Worm (Caenorhabditis elegans) whole organism, midembryonic: ENCODE data around the gene srh-269.

Experiments
- T22C8.4 ChIP-seq: fragments of 200-800 bp; sonication (Bioruptor generic); IDR thresholded peaks from 2 replicates; pipeline ENCODE4 v1.3.6; 2022; ENCODE audit warnings: missing genetic modification characterization, missing compliant biosample characterization
- cog-1 ChIP-seq: sonication (generic microtip); optimal IDR thresholded peaks from 2 replicates; lab custom pipeline; 2016; ENCODE audit warnings: missing genetic modification characterization, missing compliant biosample characterization
- ref-1 ChIP-seq: fragments of 200-800 bp; sonication (Bioruptor generic); conservative IDR thresholded peaks from 2 replicates; pipeline ENCODE4 v1.3.6; 2022; ENCODE audit warnings: missing genetic modification reagents, missing genetic modification characterization, missing compliant biosample characterization
- tab-1 ChIP-seq: fragments of 200-800 bp; sonication (Bioruptor generic); IDR thresholded peaks from 2 replicates; pipeline ENCODE4 v1.3.6; 2022; ENCODE audit warnings: missing genetic modification characterization, missing compliant biosample characterization
- ztf-29 ChIP-seq: fragments of 200-800 bp; sonication (Bioruptor generic); IDR thresholded peaks from 2 replicates; pipeline ENCODE4 v1.3.6; 2022; ENCODE audit warnings: missing genetic modification reagents, missing genetic modification characterization, missing compliant biosample characterization

DNA sequence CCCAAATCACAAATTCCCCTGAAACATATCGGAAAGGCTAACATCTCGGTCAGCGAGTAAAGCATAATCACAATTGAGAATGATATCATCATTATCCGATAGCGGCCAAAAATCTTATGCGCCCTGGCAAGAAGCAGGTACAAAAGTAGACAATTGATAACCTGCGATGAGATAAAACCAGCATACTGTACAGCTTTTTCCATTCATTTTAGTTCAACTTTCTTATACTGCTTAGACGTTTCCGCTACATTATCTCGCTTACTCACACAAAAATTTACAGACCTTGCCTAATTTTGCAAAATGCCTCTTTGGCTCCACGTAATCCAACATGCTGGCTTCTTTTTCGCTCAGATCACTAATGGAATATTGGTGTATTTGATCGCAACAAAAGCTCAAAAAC, 8.9 kb downstream of the srh-269 start, which contains the start of gene str-150:
- TF ChIP-seq T22C8.4 (GFP tag; lab: Robert Waterston, UW): no peak
- TF ChIP-seq ref-1 (GFP tag; lab: Robert Waterston, UW): no peak
- TF ChIP-seq ztf-29: no peak
- TF ChIP-seq tab-1: no peak
- no peak for TF ChIP-seq cog-1 (tag; lab: Kevin White, UChicago)
